Worm (Caenorhabditis elegans): ENCODE results near the gene C28H8.5.

DNA sequence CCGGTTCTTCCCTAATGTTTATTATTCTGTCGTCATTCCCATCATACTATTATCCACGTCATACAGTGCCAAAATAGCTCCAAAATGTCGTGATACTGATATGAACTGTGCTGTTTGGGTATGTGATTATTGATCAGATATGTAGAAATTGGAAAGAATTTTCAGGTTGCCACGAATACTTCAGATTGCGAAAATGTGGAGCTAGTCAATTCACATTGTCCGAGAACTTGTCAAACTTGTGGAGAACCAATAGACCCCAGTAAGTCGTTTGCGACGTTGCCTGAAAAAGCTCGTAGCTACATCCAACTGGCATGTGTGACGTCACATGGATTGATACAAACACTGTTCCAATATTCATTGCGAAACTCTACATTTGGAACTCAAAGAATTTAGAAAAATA is 352 bp downstream of the C28H8.5 start:
- no peak for TF ChIP-seq dao-5 (tag; optimal IDR thresholded peaks at IDR 0.05)
- TF ChIP-seq him-1 (tag; optimal IDR thresholded peaks at IDR 0.05): no peak
- TF ChIP-seq W03F9.2 (tag; optimal IDR thresholded peaks at IDR 0.05): no peak
